Fruit fly (Drosophila melanogaster) whole organism, embryonic: ENCODE results near the gene Gel.

Experiments
- Atf-2 ChIP-seq: fragments of 200-800 bp; sonication (Bioruptor generic); optimal IDR thresholded peaks from 2 replicates; lab custom pipeline; 2016; ENCODE audit warnings: missing biosample characterization, missing genetic modification characterization
- Bgb ChIP-seq: fragments of 200-800 bp; sonication (Bioruptor generic); IDR thresholded peaks from 2 replicates; pipeline ENCODE4 v1.3.6; 2022; ENCODE audit warnings: missing biosample characterization, missing genetic modification characterization; ENCODE audit not compliant: partially characterized antibody
- CG10147 ChIP-seq: fragments of 200-800 bp; sonication (Bioruptor generic); optimal IDR thresholded peaks from 2 replicates; lab custom pipeline; 2019; ENCODE audit warnings: missing biosample characterization, mild to moderate bottlenecking, missing genetic modification characterization, moderate library complexity
- CG1233 ChIP-seq: fragments of 200-800 bp; sonication (Bioruptor generic); optimal IDR thresholded peaks from 4 replicates; lab custom pipeline; 2018; ENCODE audit warnings: missing biosample characterization, mild to moderate bottlenecking, missing genetic modification characterization
- CG14860 ChIP-seq: fragments of 200-800 bp; sonication (Bioruptor generic); IDR thresholded peaks from 3 replicates; pipeline ENCODE4 v1.3.6; 2022; ENCODE audit warnings: missing biosample characterization, missing genetic modification characterization; ENCODE audit not compliant: partially characterized antibody
- CG16813 ChIP-seq: fragments of 200-800 bp; sonication (Bioruptor generic); IDR thresholded peaks from 3 replicates; pipeline ENCODE4 v1.3.6; 2022; ENCODE audit warnings: missing biosample characterization, missing genetic modification characterization; ENCODE audit not compliant: partially characterized antibody
- CG17359 ChIP-seq: fragments of 200-800 bp; sonication (Bioruptor generic); optimal IDR thresholded peaks from 3 replicates; lab custom pipeline; 2018; ENCODE audit warnings: missing biosample characterization, mild to moderate bottlenecking, missing genetic modification characterization, moderate library complexity
- CG17612 ChIP-seq: fragments of 200-800 bp; sonication (Bioruptor generic); IDR thresholded peaks from 2 replicates; pipeline ENCODE4 v1.3.6; 2022; ENCODE audit warnings: missing biosample characterization, missing genetic modification characterization
- CG18262 ChIP-seq: fragments of 200-800 bp; optimal IDR thresholded peaks from 3 replicates; lab custom pipeline; 2019; ENCODE audit warnings: missing biosample characterization, mild to moderate bottlenecking, missing genetic modification characterization, moderate library complexity
- CG2202 ChIP-seq: fragments of 200-800 bp; sonication (Bioruptor generic); optimal IDR thresholded peaks from 2 replicates; lab custom pipeline; 2018; ENCODE audit warnings: missing biosample characterization, mild to moderate bottlenecking, missing genetic modification characterization
- CG3281 ChIP-seq: fragments of 200-800 bp; sonication (Bioruptor generic); optimal IDR thresholded peaks from 3 replicates; lab custom pipeline; 2017; ENCODE audit warnings: missing biosample characterization, mild to moderate bottlenecking, missing genetic modification characterization
- CG6654 ChIP-seq: fragments of 200-800 bp; sonication (Bioruptor generic); optimal IDR thresholded peaks from 2 replicates; lab custom pipeline; 2017; ENCODE audit warnings: missing biosample characterization, mild to moderate bottlenecking, missing genetic modification characterization
- CG8388 ChIP-seq: fragments of 200-800 bp; sonication (Bioruptor generic); optimal IDR thresholded peaks from 2 replicates; lab custom pipeline; 2019; ENCODE audit warnings: missing biosample characterization, mild to moderate bottlenecking, missing genetic modification characterization, moderate library complexity
- CG9932 ChIP-seq: fragments of 200-800 bp; sonication (Bioruptor generic); IDR thresholded peaks from 2 replicates; pipeline ENCODE4 v1.3.6; 2022; ENCODE audit warnings: missing biosample characterization, missing genetic modification characterization
- CoRest ChIP-seq: fragments of 200-800 bp; sonication (Bioruptor generic); optimal IDR thresholded peaks from 3 replicates; lab custom pipeline; 2018; ENCODE audit warnings: missing biosample characterization, mild to moderate bottlenecking, missing genetic modification characterization, moderate library complexity
- Fer1 ChIP-seq: fragments of 200-800 bp; sonication (Bioruptor generic); optimal IDR thresholded peaks from 2 replicates; lab custom pipeline; 2017; ENCODE audit warnings: missing biosample characterization, mild to moderate bottlenecking, missing genetic modification characterization
- HHEX ChIP-seq: fragments of 200-800 bp; sonication (Bioruptor generic); optimal IDR thresholded peaks from 3 replicates; lab custom pipeline; 2017; ENCODE audit warnings: missing biosample characterization, mild to moderate bottlenecking, missing genetic modification characterization, missing genetic modification reagents
- HLH3B ChIP-seq: fragments of 200-800 bp; sonication (Bioruptor generic); IDR thresholded peaks from 2 replicates; pipeline ENCODE4 v1.3.6; 2022; ENCODE audit warnings: missing biosample characterization, missing genetic modification characterization
- HLH4C ChIP-seq: fragments of 200-800 bp; sonication (Bioruptor generic); IDR thresholded peaks from 3 replicates; pipeline ENCODE4 v1.3.6; 2022; ENCODE audit warnings: missing biosample characterization, missing genetic modification characterization; ENCODE audit not compliant: partially characterized antibody
- Hand ChIP-seq: fragments of 200-800 bp; sonication (Bioruptor generic); optimal IDR thresholded peaks from 2 replicates; lab custom pipeline; 2017; ENCODE audit warnings: mild to moderate bottlenecking, missing biosample characterization, missing genetic modification reagents, missing genetic modification characterization
- HmgD ChIP-seq: fragments of 200-800 bp; sonication (Bioruptor generic); optimal IDR thresholded peaks from 3 replicates; lab custom pipeline; 2016; ENCODE audit warnings: missing biosample characterization, missing genetic modification characterization
- Jarid2 ChIP-seq: fragments of 200-800 bp; sonication (Bioruptor generic); optimal IDR thresholded peaks from 3 replicates; lab custom pipeline; 2017; ENCODE audit warnings: mild to moderate bottlenecking, missing biosample characterization, missing genetic modification reagents, missing genetic modification characterization
- Lim3 ChIP-seq: fragments of 200-800 bp; sonication (Bioruptor generic); IDR thresholded peaks from 2 replicates; pipeline ENCODE4 v1.3.6; 2022; ENCODE audit warnings: missing biosample characterization, missing genetic modification characterization
- Max ChIP-seq: fragments of 200-800 bp; sonication (Bioruptor generic); optimal IDR thresholded peaks from 2 replicates; lab custom pipeline; 2016; ENCODE audit warnings: missing biosample characterization, mild to moderate bottlenecking, missing genetic modification characterization
- Neu2 ChIP-seq: fragments of 200-800 bp; sonication (Bioruptor generic); optimal IDR thresholded peaks from 3 replicates; lab custom pipeline; 2016; ENCODE audit warnings: missing biosample characterization, missing genetic modification characterization, borderline replicate concordance
- Nf-YB ChIP-seq: fragments of 200-800 bp; sonication (Bioruptor generic); optimal IDR thresholded peaks from 3 replicates; lab custom pipeline; 2019; ENCODE audit warnings: missing biosample characterization, mild to moderate bottlenecking, missing genetic modification characterization, moderate library complexity
- Rx ChIP-seq: fragments of 200-800 bp; sonication (Bioruptor generic); IDR thresholded peaks from 2 replicates; pipeline ENCODE4 v1.3.6; 2022; ENCODE audit warnings: missing biosample characterization, missing genetic modification characterization
- Side ChIP-seq: fragments of 200-800 bp; sonication (Bioruptor generic); optimal IDR thresholded peaks from 2 replicates; lab custom pipeline; 2016; ENCODE audit warnings: missing biosample characterization, missing genetic modification characterization
- Sin3A ChIP-seq: fragments of >200 bp; optimal IDR thresholded peaks from 2 replicates; lab custom pipeline; 2018
- Six4 ChIP-seq: fragments of 200-800 bp; sonication (Bioruptor generic); optimal IDR thresholded peaks from 2 replicates; lab custom pipeline; 2016; ENCODE audit warnings: missing biosample characterization, missing genetic modification characterization
- Sox102F ChIP-seq: fragments of 200-800 bp; sonication (Bioruptor generic); optimal IDR thresholded peaks from 2 replicates; lab custom pipeline; 2018; ENCODE audit warnings: missing biosample characterization, mild to moderate bottlenecking, missing genetic modification characterization, moderate library complexity
- al ChIP-seq: fragments of 200-800 bp; sonication (Bioruptor generic); IDR thresholded peaks from 2 replicates; pipeline ENCODE4 v1.3.6; 2022; ENCODE audit warnings: missing biosample characterization, missing genetic modification characterization
- crc ChIP-seq: fragments of 200-800 bp; sonication (Bioruptor generic); optimal IDR thresholded peaks from 2 replicates; lab custom pipeline; 2016; ENCODE audit warnings: missing biosample characterization, missing genetic modification characterization
- crol ChIP-seq: fragments of 200-800 bp; sonication (Bioruptor generic); IDR thresholded peaks from 2 replicates; pipeline ENCODE4 v1.3.6; 2022; ENCODE audit warnings: missing biosample characterization, missing genetic modification characterization
- disco-r ChIP-seq: fragments of 200-800 bp; sonication (Bioruptor generic); optimal IDR thresholded peaks from 2 replicates; lab custom pipeline; 2016; ENCODE audit warnings: missing biosample characterization, missing genetic modification characterization
- dmrt11E ChIP-seq: fragments of 200-800 bp; sonication (Bioruptor generic); optimal IDR thresholded peaks from 3 replicates; lab custom pipeline; 2018; ENCODE audit warnings: missing biosample characterization, mild to moderate bottlenecking, missing genetic modification characterization, moderate library complexity
- fru ChIP-seq: fragments of >200 bp; optimal IDR thresholded peaks from 2 replicates; lab custom pipeline; 2017
- gem ChIP-seq: fragments of 200-800 bp; sonication (Bioruptor generic); optimal IDR thresholded peaks from 2 replicates; lab custom pipeline; 2019; ENCODE audit warnings: missing biosample characterization, mild to moderate bottlenecking, missing genetic modification characterization, moderate library complexity
- grn ChIP-seq: fragments of 200-800 bp; sonication (Bioruptor generic); optimal IDR thresholded peaks from 3 replicates; lab custom pipeline; 2017; ENCODE audit warnings: missing biosample characterization, missing genetic modification characterization
- ham ChIP-seq: fragments of 200-800 bp; sonication (Bioruptor generic); IDR thresholded peaks from 2 replicates; pipeline ENCODE4 v1.3.6; 2022; ENCODE audit warnings: missing biosample characterization, missing genetic modification characterization
- kni ChIP-seq: fragments of 200-800 bp; sonication (Bioruptor generic); optimal IDR thresholded peaks from 3 replicates; lab custom pipeline; 2017; ENCODE audit warnings: mild to moderate bottlenecking, missing biosample characterization, missing genetic modification reagents, missing genetic modification characterization
- lmd ChIP-seq: fragments of 200-800 bp; sonication (Bioruptor generic); IDR thresholded peaks from 2 replicates; pipeline ENCODE4 v1.3.6; 2022; ENCODE audit warnings: missing biosample characterization, missing genetic modification characterization
- nerfin-1 ChIP-seq: fragments of 200-800 bp; sonication (Bioruptor generic); optimal IDR thresholded peaks from 3 replicates; lab custom pipeline; 2019; ENCODE audit warnings: missing biosample characterization, mild to moderate bottlenecking, missing genetic modification characterization, moderate library complexity
- pnt ChIP-seq: fragments of 200-800 bp; sonication (Bioruptor generic); optimal IDR thresholded peaks from 3 replicates; lab custom pipeline; 2016; ENCODE audit warnings: missing biosample characterization, missing genetic modification characterization
- seq ChIP-seq: fragments of 200-800 bp; sonication (Bioruptor generic); IDR thresholded peaks from 2 replicates; pipeline ENCODE4 v1.3.6; 2022; ENCODE audit warnings: missing biosample characterization, missing genetic modification characterization
- slbo ChIP-seq: fragments of 200-800 bp; sonication (Bioruptor generic); IDR thresholded peaks from 2 replicates; pipeline ENCODE4 v1.3.6; 2022; ENCODE audit warnings: missing biosample characterization, missing genetic modification characterization
- tna ChIP-seq: fragments of 200-800 bp; sonication (Bioruptor generic); IDR thresholded peaks from 2 replicates; pipeline ENCODE4 v1.3.6; 2022; ENCODE audit warnings: missing biosample characterization, missing genetic modification characterization; ENCODE audit not compliant: partially characterized antibody
- trh ChIP-seq: fragments of 200-800 bp; sonication (Bioruptor generic); optimal IDR thresholded peaks from 2 replicates; lab custom pipeline; 2016; ENCODE audit warnings: missing biosample characterization, missing genetic modification characterization
- tup ChIP-seq: fragments of 200-800 bp; sonication (Bioruptor generic); optimal IDR thresholded peaks from 2 replicates; lab custom pipeline; 2016; ENCODE audit warnings: missing biosample characterization, mild to moderate bottlenecking, missing genetic modification characterization, moderate library complexity
- vnd ChIP-seq: fragments of 200-800 bp; sonication (Bioruptor generic); IDR thresholded peaks from 3 replicates; pipeline ENCODE4 v1.3.6; 2022; ENCODE audit warnings: missing biosample characterization, missing genetic modification characterization; ENCODE audit not compliant: partially characterized antibody
- zfh2 ChIP-seq: fragments of 200-800 bp; sonication (Bioruptor generic); optimal IDR thresholded peaks from 2 replicates; lab custom pipeline; 2016; ENCODE audit warnings: missing biosample characterization, missing genetic modification characterization

The Gel gene

DNA sequence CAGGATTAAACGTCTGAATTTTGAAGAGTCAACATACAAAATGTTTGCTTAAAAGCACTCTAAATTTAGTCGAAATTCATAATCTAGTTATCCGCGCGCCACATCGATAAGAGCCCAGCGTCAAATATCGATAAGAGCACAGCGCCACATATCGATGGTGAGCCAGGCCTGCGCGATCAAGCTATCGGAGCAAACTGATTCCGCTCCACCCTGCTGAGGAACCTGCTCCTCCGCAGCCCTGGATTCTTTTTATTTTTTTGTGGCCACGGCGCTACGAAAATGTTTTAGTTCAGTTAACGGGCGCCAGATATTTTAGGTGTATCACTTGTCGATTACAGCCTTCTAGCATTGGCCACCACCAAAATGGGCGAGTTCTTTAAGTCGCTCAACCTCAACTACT, 14.2 kb upstream of the Gel start (continued):
- TF ChIP-seq Max (GFP tag; lab: Kevin White, UChicago) (no peak), CG17359 (no peak), al (0 out of 2 replicates have a peak, but pooled peaks have one; percentile 10), CG6654 (GFP tag; lab: Kevin White, UChicago) (no peak), Bgb (GFP tag; lab: Robert Waterston, UW) (peak; percentile 100), Lim3 (GFP tag; lab: Robert Waterston, UW) (no peak), HHEX (GFP tag; lab: Kevin White, UChicago) (no peak), tup (no peak), zfh2 (peak; percentile 49), gem (no peak), Atf-2 (GFP tag; lab: Kevin White, UChicago) (no peak), grn (GFP tag; lab: Kevin White, UChicago) (no peak), Side (GFP tag; lab: Kevin White, UChicago) (no peak), pnt (GFP tag; lab: Kevin White, UChicago) (no peak), trh (GFP tag; lab: Kevin White, UChicago) (no peak), fru (lab: Kevin White, UChicago) (no peak), CoRest (peak; percentile 32), CG16813 (GFP tag; lab: Robert Waterston, UW) (peak; percentile 98), kni (GFP tag; lab: Kevin White, UChicago) (no peak), Jarid2 (no peak), CG3281 (no peak), CG2202 (tag; lab: Kevin White, UChicago) (no peak), CG10147 (GFP tag; lab: Kevin White, UChicago) (no peak), Hand (GFP tag; lab: Kevin White, UChicago) (no peak), Neu2 (no peak), Rx (GFP tag; lab: Robert Waterston, UW) (no peak; the same call in 1 of the 2 replicates), CG1233 (GFP tag; lab: Kevin White, UChicago) (no peak), crol (GFP tag; lab: Robert Waterston, UW) (no peak), Nf-YB (GFP tag; lab: Kevin White, UChicago) (no peak), HmgD (GFP tag; lab: Kevin White, UChicago) (peak; percentile 86), dmrt11E (tag; lab: Kevin White, UChicago) (no peak), Sin3A (peak; percentile 73), tna (peak; percentile 97), Six4 (GFP tag; lab: Kevin White, UChicago) (no peak), CG9932 (GFP tag; lab: Robert Waterston, UW) (peak; percentile 78), lmd (GFP tag; lab: Robert Waterston, UW) (peak; percentile 37; the same call in 1 of the 2 replicates), seq (GFP tag; lab: Robert Waterston, UW) (no peak), vnd (GFP tag; lab: Robert Waterston, UW) (peak; percentile 97), Fer1 (peak; percentile 27), HLH4C (GFP tag; lab: Robert Waterston, UW) (peak; percentile 97), crc (no peak), CG14860 (GFP tag; lab: Robert Waterston, UW) (peak; percentile 96), CG18262 (tag; lab: Kevin White, UChicago) (no peak), slbo (peak; percentile 60), CG8388 (GFP tag; lab: Kevin White, UChicago) (no peak), HLH3B (no peak), ham (GFP tag; lab: Robert Waterston, UW) (no peak), CG17612 (GFP tag; lab: Robert Waterston, UW) (no peak), disco-r (GFP tag; lab: Kevin White, UChicago) (no peak), nerfin-1 (no peak), Sox102F (GFP tag; lab: Kevin White, UChicago) (no peak)
